Worm (Caenorhabditis elegans): ENCODE data around the gene nhr-94.
A peak's percentile ranks its signal among the peaks of the same experiment; 100 is the strongest.

Gene nhr-94

DNA sequence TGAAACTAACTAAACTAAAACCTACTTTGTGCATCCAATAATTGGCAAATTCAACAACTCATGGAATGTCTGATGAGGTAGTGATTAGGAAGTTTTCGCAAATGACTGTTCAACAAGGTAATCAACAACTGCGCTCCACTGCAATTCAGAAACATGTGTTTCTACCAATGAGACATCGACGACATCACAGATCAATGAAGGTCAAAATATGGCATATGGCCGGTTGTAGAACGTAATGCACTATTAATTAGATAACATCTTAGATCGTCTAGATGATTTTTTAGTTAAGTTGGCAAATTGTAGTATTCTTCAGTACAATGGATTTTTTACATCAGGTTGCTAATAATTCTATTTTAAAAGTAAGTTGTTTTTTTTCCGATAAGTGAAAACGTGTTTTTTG is at the start of gene nhr-94, which contains the start of gene nhr-152:
nhr-94 (minus strand) TSS at position 147 of the 400 bp plus-strand sequence.
nhr-152 (plus strand) TSS at position 162 of the 400 bp plus-strand sequence.
- TF ChIP-seq pqm-1 (tag; optimal IDR thresholded peaks at IDR 0.05) (no peak), isw-1 (GFP tag; IDR thresholded peaks at IDR 0.05) (no peak), zip-4 (GFP tag; optimal IDR thresholded peaks at IDR 0.05) (no peak), tlp-1 (tag; optimal IDR thresholded peaks at IDR 0.05) (no peak), blmp-1 (tag; optimal IDR thresholded peaks at IDR 0.05) (peak; percentile 52), aha-1 (tag; optimal IDR thresholded peaks at IDR 0.05) (no peak), swsn-7 (tag; optimal IDR thresholded peaks at IDR 0.05) (no peak), F16B12.6 (tag; optimal IDR thresholded peaks at IDR 0.05) (no peak), efl-1 (optimal IDR thresholded peaks at IDR 0.05) (no peak), efl-1 (GFP tag; optimal IDR thresholded peaks at IDR 0.05 in 1 of 2) (peak in 1 of 2 experiments; percentile 60), lir-3 (tag; optimal IDR thresholded peaks at IDR 0.05; ENCODE audit: poor library complexity) (no peak), nhr-237 (tag; optimal IDR thresholded peaks at IDR 0.05) (no peak), nhr-71 (tag; optimal IDR thresholded peaks at IDR 0.05) (peak; percentile 48), lin-14 (GFP tag; optimal IDR thresholded peaks at IDR 0.05) (peak; percentile 74), snu-23 (GFP tag; optimal IDR thresholded peaks at IDR 0.05) (peak; percentile 47), hlh-17 (GFP tag; optimal IDR thresholded peaks at IDR 0.05; ENCODE audit: borderline replicate concordance) (no peak), nhr-12 (tag; optimal IDR thresholded peaks at IDR 0.05) (no peak), mep-1 (tag; optimal IDR thresholded peaks at IDR 0.05) (no peak), sup-37 (GFP tag; optimal IDR thresholded peaks at IDR 0.05) (no peak), mef-2 (tag; optimal IDR thresholded peaks at IDR 0.05) (no peak), lin-35 (GFP tag; optimal IDR thresholded peaks at IDR 0.05) (peak in 1 of 2 experiments; percentile 60), lsy-2 (tag; optimal IDR thresholded peaks at IDR 0.05) (peak in 1 of 2 experiments; percentile 35), nhr-19 (GFP tag; conservative IDR thresholded peaks at IDR 0.05) (0 out of 2 replicates have a peak, but pooled peaks have one; percentile 8), unc-86 (tag; optimal IDR thresholded peaks at IDR 0.05) (no peak), elt-2 (tag; optimal IDR thresholded peaks at IDR 0.05) (no peak), elt-3 (tag; optimal IDR thresholded peaks at IDR 0.05) (peak in 1 of 6 experiments; percentile 17), ceh-88 (GFP tag; IDR thresholded peaks at IDR 0.05) (no peak), nhr-20 (tag; optimal IDR thresholded peaks at IDR 0.05) (peak; percentile 79), lin-13 (GFP tag; optimal IDR thresholded peaks at IDR 0.05) (no peak), nhr-85 (tag) (peak; percentile 96)

DNA sequence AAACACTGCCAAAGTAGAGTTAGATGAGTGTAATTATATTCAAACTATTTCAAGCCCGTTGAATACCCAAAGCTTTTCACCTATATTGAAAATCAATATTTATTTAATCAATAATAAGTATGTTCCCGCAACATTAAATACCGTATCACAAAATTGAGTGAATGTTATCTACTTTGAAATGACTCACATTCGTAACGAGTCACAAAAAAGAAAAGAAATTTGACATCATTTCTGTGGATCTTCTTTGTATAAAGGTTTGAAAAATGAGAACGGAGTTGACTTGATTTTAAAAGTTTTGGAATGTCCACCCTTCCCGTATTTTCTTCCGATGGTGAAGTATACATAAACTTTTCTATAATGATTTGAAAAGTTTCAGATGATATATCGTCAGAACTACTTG is 49.2 kb upstream of the nhr-94 start, which contains the start of gene srr-10:
srr-10 (plus strand) TSS at position 301 of the 400 bp plus-strand sequence.
- TF ChIP-seq efl-1 (optimal IDR thresholded peaks at IDR 0.05) (no peak), efl-1 (GFP tag; optimal IDR thresholded peaks at IDR 0.05 in 1 of 2) (peak in 1 of 2 experiments; percentile 34), isw-1 (GFP tag; IDR thresholded peaks at IDR 0.05) (no peak)

DNA sequence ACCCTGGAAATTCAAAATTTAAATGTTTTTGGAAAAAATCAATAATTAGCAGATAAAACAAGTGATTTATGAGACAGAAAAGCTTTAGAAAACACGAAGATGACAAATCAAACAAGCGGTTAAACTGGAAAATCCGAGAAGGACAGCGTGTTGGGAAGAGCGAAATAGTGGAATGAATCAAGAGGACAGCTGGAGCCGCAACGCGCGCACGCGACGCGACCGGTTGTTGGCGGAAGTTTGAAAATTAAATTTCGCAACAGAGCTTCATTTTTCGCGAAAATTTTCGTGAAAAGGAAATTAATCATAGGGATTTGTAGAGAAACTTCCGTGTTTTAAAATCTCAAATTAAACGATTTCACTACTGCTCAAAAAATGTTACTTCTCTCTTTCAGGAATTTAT is 48.8 kb upstream of the nhr-94 start, which contains the start of gene clic-1:
clic-1 (minus strand) TSS at position 3 of the 400 bp plus-strand sequence.
- no peak for TF ChIP-seq nhr-237 (tag; optimal IDR thresholded peaks at IDR 0.05)
- TF ChIP-seq fkh-4 (tag; optimal IDR thresholded peaks at IDR 0.05; ENCODE audit: borderline replicate concordance) = no peak
- TF ChIP-seq ceh-88 (GFP tag; IDR thresholded peaks at IDR 0.05) = no peak
- TF ChIP-seq ama-1 (optimal IDR thresholded peaks at IDR 0.05) = no peak
- TF ChIP-seq fos-1 (tag; optimal IDR thresholded peaks at IDR 0.05) = peak; percentile 58
- peak; percentile 78 for TF ChIP-seq nhr-71 (tag; optimal IDR thresholded peaks at IDR 0.05)
- TF ChIP-seq lsy-2 (tag; optimal IDR thresholded peaks at IDR 0.05) = peak; percentile 53 to 85
- no peak for TF ChIP-seq nhr-84 (tag; optimal IDR thresholded peaks at IDR 0.05)
- TF ChIP-seq Y116A8C.19 (tag; optimal IDR thresholded peaks at IDR 0.05; ENCODE audit: borderline replicate concordance) = no peak
- peak; percentile 2 for TF ChIP-seq aly-2 (tag; optimal IDR thresholded peaks at IDR 0.05)
- TF ChIP-seq lin-13 (GFP tag; optimal IDR thresholded peaks at IDR 0.05) = peak; percentile 9
- TF ChIP-seq egl-13 (tag; optimal IDR thresholded peaks at IDR 0.05) = no peak
- no peak for TF ChIP-seq vab-15 (tag; optimal IDR thresholded peaks at IDR 0.05)
- no peak for TF ChIP-seq nhr-76 (tag; optimal IDR thresholded peaks at IDR 0.05)
- peak; percentile 42 for TF ChIP-seq nhr-19 (GFP tag; conservative IDR thresholded peaks at IDR 0.05)
- peak; percentile 63 for TF ChIP-seq jun-1 (tag; optimal IDR thresholded peaks at IDR 0.05)
- no peak for TF ChIP-seq ceh-8 (GFP tag; optimal IDR thresholded peaks at IDR 0.05)
- TF ChIP-seq isw-1 (GFP tag; IDR thresholded peaks at IDR 0.05) = peak; percentile 56
- TF ChIP-seq elt-3 (tag; optimal IDR thresholded peaks at IDR 0.05) = peak in 2 of 6 experiments; percentile 15 to 59
- TF ChIP-seq hlh-17 (GFP tag; optimal IDR thresholded peaks at IDR 0.05; ENCODE audit: borderline replicate concordance) = no peak
- TF ChIP-seq pag-3 (tag; optimal IDR thresholded peaks at IDR 0.05; ENCODE audit: borderline replicate concordance, insufficient read depth) = no peak
- no peak for TF ChIP-seq pax-3 (tag; optimal IDR thresholded peaks at IDR 0.05)
- no peak for TF ChIP-seq grh-1 (GFP tag; IDR thresholded peaks at IDR 0.05)
- TF ChIP-seq tbx-2 (tag; optimal IDR thresholded peaks at IDR 0.05) = peak; percentile 65
- TF ChIP-seq C16A3.4 (tag; optimal IDR thresholded peaks at IDR 0.05) = peak; percentile 64
- TF ChIP-seq sptf-1 (tag; optimal IDR thresholded peaks at IDR 0.05) = no peak
- peak; percentile 44 for TF ChIP-seq dsc-1 (tag; optimal IDR thresholded peaks at IDR 0.05)
- peak; percentile 35 to 85 (median 62) for TF ChIP-seq ceh-82 (tag; optimal IDR thresholded peaks at IDR 0.05)
